Fruit fly (Drosophila melanogaster) whole organism, embryonic: Measurements from ENCODE around the gene bun.

Experiments used
- Abd-B ChIP-seq: fragments of 200-800 bp; sonication (Bioruptor generic); optimal IDR thresholded peaks from 2 replicates; lab custom pipeline; 2018; ENCODE audit warnings: missing biosample characterization, mild to moderate bottlenecking, missing genetic modification characterization, moderate library complexity
- Adf1 ChIP-seq: fragments of 200-800 bp; sonication (Bioruptor generic); IDR thresholded peaks from 2 replicates; pipeline ENCODE4 v1.3.6; 2022; ENCODE audit warnings: missing biosample characterization, missing genetic modification characterization
- Bgb ChIP-seq: fragments of 200-800 bp; sonication (Bioruptor generic); IDR thresholded peaks from 2 replicates; pipeline ENCODE4 v1.3.6; 2022; ENCODE audit warnings: missing biosample characterization, missing genetic modification characterization; ENCODE audit not compliant: partially characterized antibody
- CG10267 ChIP-seq: fragments of 200-800 bp; sonication (Bioruptor generic); optimal IDR thresholded peaks from 2 replicates; lab custom pipeline; 2018; ENCODE audit warnings: missing biosample characterization, mild to moderate bottlenecking, missing genetic modification characterization, moderate library complexity
- CG10654 ChIP-seq: fragments of 200-800 bp; sonication (Bioruptor generic); optimal IDR thresholded peaks from 2 replicates; lab custom pipeline; 2016; ENCODE audit warnings: missing biosample characterization, missing genetic modification characterization
- CG11504 ChIP-seq: fragments of 200-800 bp; sonication (Bioruptor generic); optimal IDR thresholded peaks from 3 replicates; lab custom pipeline; 2019; ENCODE audit warnings: missing biosample characterization, mild to moderate bottlenecking, missing genetic modification characterization, moderate library complexity
- CG11695 ChIP-seq: fragments of 200-800 bp; sonication (Bioruptor generic); IDR thresholded peaks from 3 replicates; pipeline ENCODE4 v1.3.6; 2022; ENCODE audit warnings: missing biosample characterization, missing genetic modification characterization
- CG1233 ChIP-seq: fragments of 200-800 bp; sonication (Bioruptor generic); optimal IDR thresholded peaks from 4 replicates; lab custom pipeline; 2018; ENCODE audit warnings: missing biosample characterization, mild to moderate bottlenecking, missing genetic modification characterization
- CG12391 ChIP-seq: fragments of 200-800 bp; sonication (Bioruptor generic); optimal IDR thresholded peaks from 3 replicates; lab custom pipeline; 2018; ENCODE audit warnings: missing biosample characterization, mild to moderate bottlenecking, missing genetic modification characterization, moderate library complexity
- CG12942 ChIP-seq: fragments of 200-800 bp; sonication (Bioruptor generic); optimal IDR thresholded peaks from 3 replicates; lab custom pipeline; 2016; ENCODE audit warnings: missing biosample characterization, missing genetic modification characterization
- CG15073 ChIP-seq: fragments of 200-800 bp; sonication (Bioruptor generic); optimal IDR thresholded peaks from 2 replicates; lab custom pipeline; 2016; ENCODE audit warnings: missing biosample characterization, missing genetic modification characterization
- CG17385 ChIP-seq: fragments of 200-800 bp; sonication (Bioruptor generic); optimal IDR thresholded peaks from 3 replicates; lab custom pipeline; 2018; ENCODE audit warnings: missing biosample characterization, mild to moderate bottlenecking, missing genetic modification characterization
- CG17829 ChIP-seq: fragments of 200-800 bp; optimal IDR thresholded peaks from 2 replicates; lab custom pipeline; 2019; ENCODE audit warnings: missing biosample characterization, mild to moderate bottlenecking, missing genetic modification characterization, moderate library complexity
- CG17912 ChIP-seq: fragments of 200-800 bp; sonication (Bioruptor generic); optimal IDR thresholded peaks from 2 replicates; lab custom pipeline; 2018; ENCODE audit warnings: missing biosample characterization, mild to moderate bottlenecking, missing genetic modification characterization
- CG18262 ChIP-seq: fragments of 200-800 bp; optimal IDR thresholded peaks from 3 replicates; lab custom pipeline; 2019; ENCODE audit warnings: missing biosample characterization, mild to moderate bottlenecking, missing genetic modification characterization, moderate library complexity
- CG2199 ChIP-seq: fragments of 200-800 bp; sonication (Bioruptor generic); IDR thresholded peaks from 3 replicates; pipeline ENCODE4 v1.3.6; 2022; ENCODE audit warnings: missing biosample characterization, missing genetic modification characterization
- CG31224 ChIP-seq: fragments of 200-800 bp; sonication (Bioruptor generic); IDR thresholded peaks from 2 replicates; pipeline ENCODE4 v1.3.6; 2022; ENCODE audit warnings: missing biosample characterization, missing genetic modification characterization
- CG3847 ChIP-seq: fragments of 200-800 bp; sonication (Bioruptor generic); IDR thresholded peaks from 2 replicates; pipeline ENCODE4 v1.3.6; 2022; ENCODE audit warnings: missing biosample characterization, missing genetic modification characterization
- CG4360 ChIP-seq: fragments of 200-800 bp; sonication (Bioruptor generic); IDR thresholded peaks from 2 replicates; pipeline ENCODE4 v1.3.6; 2022; ENCODE audit warnings: missing biosample characterization, missing genetic modification characterization
- CG43689 ChIP-seq: fragments of 200-800 bp; sonication (Bioruptor generic); IDR thresholded peaks from 2 replicates; pipeline ENCODE4 v1.3.6; 2022; ENCODE audit warnings: missing biosample characterization, missing genetic modification characterization
- CG4730 ChIP-seq: fragments of 200-800 bp; sonication (Bioruptor generic); IDR thresholded peaks from 2 replicates; pipeline ENCODE4 v1.3.6; 2022; ENCODE audit warnings: missing biosample characterization, missing genetic modification characterization
- CG7357 ChIP-seq: fragments of 200-800 bp; sonication (Bioruptor generic); IDR thresholded peaks from 3 replicates; pipeline ENCODE4 v1.3.6; 2022; ENCODE audit warnings: missing biosample characterization, missing genetic modification characterization
- CG8478 ChIP-seq: fragments of >200 bp; optimal IDR thresholded peaks from 2 replicates; lab custom pipeline; 2018
- Dad ChIP-seq: fragments of 200-800 bp; sonication (Bioruptor generic); optimal IDR thresholded peaks from 3 replicates; lab custom pipeline; 2016; ENCODE audit warnings: missing biosample characterization, missing genetic modification characterization
- Dll ChIP-seq: fragments of 200-800 bp; sonication (Bioruptor generic); IDR thresholded peaks from 4 replicates; pipeline ENCODE4 v1.3.6; 2022; ENCODE audit warnings: missing biosample characterization, missing genetic modification characterization; ENCODE audit not compliant: partially characterized antibody
- Drgx ChIP-seq: fragments of 200-800 bp; sonication (Bioruptor generic); IDR thresholded peaks from 2 replicates; pipeline ENCODE4 v1.3.6; 2022; ENCODE audit warnings: missing biosample characterization, missing genetic modification characterization
- GATAe ChIP-seq: fragments of 200-800 bp; sonication (Bioruptor generic); conservative IDR thresholded peaks from 2 replicates; pipeline ENCODE4 v1.3.6; 2022; ENCODE audit warnings: missing biosample characterization, missing genetic modification characterization
- HLH3B ChIP-seq: fragments of 200-800 bp; sonication (Bioruptor generic); IDR thresholded peaks from 2 replicates; pipeline ENCODE4 v1.3.6; 2022; ENCODE audit warnings: missing biosample characterization, missing genetic modification characterization
- HLHmδ ChIP-seq: fragments of 200-800 bp; sonication (Bioruptor generic); optimal IDR thresholded peaks from 2 replicates; lab custom pipeline; 2018; ENCODE audit warnings: missing biosample characterization, mild to moderate bottlenecking, missing genetic modification characterization, moderate library complexity
- MESR4 ChIP-seq: fragments of 200-800 bp; sonication (Bioruptor generic); optimal IDR thresholded peaks from 2 replicates; lab custom pipeline; 2018; ENCODE audit warnings: missing biosample characterization, mild to moderate bottlenecking, missing genetic modification characterization, moderate library complexity
- Six4 ChIP-seq: fragments of 200-800 bp; sonication (Bioruptor generic); optimal IDR thresholded peaks from 2 replicates; lab custom pipeline; 2016; ENCODE audit warnings: missing biosample characterization, missing genetic modification characterization
- Stat92E ChIP-seq, 3 experiments: fragments of >200 bp in 2 of 3; fragments of 200-800 bp in 1 of 3; sonication (Bioruptor generic) in 1 of 3; optimal IDR thresholded peaks; 2 replicates each; lab custom pipeline; 2017 to 2019; ENCODE audit warnings: missing biosample characterization in 3 of 3, missing genetic modification characterization in 3 of 3, mild to moderate bottlenecking in 1 of 3, moderate library complexity in 1 of 3
- btn ChIP-seq: fragments of 200-800 bp; sonication (Bioruptor generic); optimal IDR thresholded peaks from 2 replicates; lab custom pipeline; 2016; ENCODE audit warnings: missing biosample characterization, missing genetic modification characterization
- crol ChIP-seq: fragments of 200-800 bp; sonication (Bioruptor generic); IDR thresholded peaks from 2 replicates; pipeline ENCODE4 v1.3.6; 2022; ENCODE audit warnings: missing biosample characterization, missing genetic modification characterization
- dimm ChIP-seq: fragments of 200-800 bp; sonication (Bioruptor generic); IDR thresholded peaks from 2 replicates; pipeline ENCODE4 v1.3.6; 2022; ENCODE audit warnings: missing biosample characterization, missing genetic modification characterization
- eve ChIP-seq, 2 experiments: fragments of >200 bp; optimal IDR thresholded peaks; 2 replicates each; lab custom pipeline; 2017; ENCODE audit warnings: missing biosample characterization in 2 of 2, missing genetic modification characterization in 2 of 2
- lbe ChIP-seq: fragments of 200-800 bp; sonication (Bioruptor generic); optimal IDR thresholded peaks from 2 replicates; lab custom pipeline; 2016; ENCODE audit warnings: missing biosample characterization, mild to moderate bottlenecking, missing genetic modification characterization
- lola ChIP-seq, 3 experiments: fragments of >200 bp in 2 of 3; fragments of 200-800 bp in 1 of 3; sonication (Bioruptor generic) in 1 of 3; optimal IDR thresholded peaks; 2 replicates each; lab custom pipeline; 2017 to 2019; ENCODE audit warnings: missing biosample characterization in 3 of 3, missing genetic modification characterization in 3 of 3, mild to moderate bottlenecking in 1 of 3, moderate library complexity in 1 of 3
- prd ChIP-seq, 3 experiments: fragments of >200 bp in 2 of 3; fragments of 200-800 bp in 1 of 3; sonication (Bioruptor generic) in 1 of 3; optimal IDR thresholded peaks in 2 of 3; IDR thresholded peaks in 1 of 3; 2 replicates in 2 of 3; 3 replicates in 1 of 3; pipeline versions ENCODE4 v1.3.6 to Lab custom; 2017 to 2022; ENCODE audit warnings: missing biosample characterization in 1 of 3, missing genetic modification characterization in 1 of 3
- ranshi ChIP-seq: fragments of 200-800 bp; sonication (Bioruptor generic); IDR thresholded peaks from 2 replicates; pipeline ENCODE4 v1.3.6; 2022; ENCODE audit warnings: missing biosample characterization, missing genetic modification characterization
- repo ChIP-seq: fragments of 200-800 bp; sonication (Bioruptor generic); optimal IDR thresholded peaks from 2 replicates; lab custom pipeline; 2016; ENCODE audit warnings: missing biosample characterization, missing genetic modification characterization
- sisA ChIP-seq: fragments of 200-800 bp; sonication (Bioruptor generic); IDR thresholded peaks from 2 replicates; pipeline ENCODE4 v1.3.6; 2022; ENCODE audit warnings: missing biosample characterization, missing genetic modification characterization
- so ChIP-seq: fragments of 200-800 bp; sonication (Bioruptor generic); IDR thresholded peaks from 3 replicates; pipeline ENCODE4 v1.3.6; 2022; ENCODE audit warnings: missing biosample characterization, missing genetic modification characterization
- sr ChIP-seq: fragments of 200-800 bp; sonication (Bioruptor generic); IDR thresholded peaks from 3 replicates; pipeline ENCODE4 v1.3.6; 2022; ENCODE audit warnings: missing biosample characterization, missing genetic modification characterization
- tgo ChIP-seq: fragments of 200-800 bp; sonication (Bioruptor generic); IDR thresholded peaks from 3 replicates; pipeline ENCODE4 v1.3.6; 2022; ENCODE audit warnings: missing biosample characterization, missing genetic modification characterization
- unc-4 ChIP-seq: fragments of 200-800 bp; sonication (Bioruptor generic); IDR thresholded peaks from 2 replicates; pipeline ENCODE4 v1.3.6; 2022; ENCODE audit warnings: missing biosample characterization, missing genetic modification characterization; ENCODE audit not compliant: partially characterized antibody
- vnd ChIP-seq: fragments of 200-800 bp; sonication (Bioruptor generic); IDR thresholded peaks from 3 replicates; pipeline ENCODE4 v1.3.6; 2022; ENCODE audit warnings: missing biosample characterization, missing genetic modification characterization; ENCODE audit not compliant: partially characterized antibody

Gene bun

dm6 chr2L:12497283-12498265 lies 48.8 kb downstream of the bun start, which contains the start of gene t-cup (continued):
- TF ChIP-seq btn (peak; percentile 29), sr (GFP tag; lab: Robert Waterston, UW) (no peak), Dad (GFP tag; lab: Kevin White, UChicago) (peak; percentile 49), CG12391 (tag; lab: Kevin White, UChicago) (peak; percentile 49), CG11695 (GFP tag; lab: Robert Waterston, UW) (peak; percentile 69), prd (optimal IDR thresholded peaks at IDR 0.05; lab: Kevin White, UChicago) (no peak), prd (GFP tag; IDR thresholded peaks at IDR 0.05; lab: Robert Waterston, UW) (0 out of 3 replicates have a peak, but pooled peaks have one; percentile 9), CG8478 (lab: Kevin White, UChicago) (no peak), CG31224 (peak; percentile 100), GATAe (peak; percentile 98), Stat92E (GFP tag; optimal IDR thresholded peaks at IDR 0.05; lab: Kevin White, UChicago) (no peak), MESR4 (GFP tag; lab: Kevin White, UChicago) (peak; percentile 10), CG4730 (no peak), lbe (GFP tag; lab: Kevin White, UChicago) (peak; percentile 93), CG2199 (GFP tag; lab: Robert Waterston, UW) (no peak), CG10654 (GFP tag; lab: Kevin White, UChicago) (peak; percentile 57), eve (GFP tag; optimal IDR thresholded peaks at IDR 0.05; lab: Kevin White, UChicago) (peak in 1 of 2 experiments; percentile 33), dimm (GFP tag; lab: Robert Waterston, UW) (no peak), repo (GFP tag; lab: Kevin White, UChicago) (peak; percentile 20), CG11504 (peak; percentile 57), lola (GFP tag; optimal IDR thresholded peaks at IDR 0.05; lab: Kevin White, UChicago) (peak in 1 of 3 experiments; percentile 18), CG17912 (peak; percentile 90), CG43689 (GFP tag; lab: Robert Waterston, UW) (no peak), HLHmδ (GFP tag; lab: Kevin White, UChicago) (peak; percentile 67), unc-4 (GFP tag; lab: Robert Waterston, UW) (no peak), Drgx (no peak), CG12942 (GFP tag; lab: Kevin White, UChicago) (peak; percentile 43), CG1233 (GFP tag; lab: Kevin White, UChicago) (peak; percentile 88), Adf1 (peak; percentile 66), CG18262 (peak; percentile 57), sisA (GFP tag; lab: Robert Waterston, UW) (no peak), tgo (GFP tag; lab: Robert Waterston, UW) (no peak), CG10267 (tag; lab: Kevin White, UChicago) (peak; percentile 11), CG7357 (no peak), Bgb (GFP tag; lab: Robert Waterston, UW) (peak; percentile 19; the same call in 1 of the 2 replicates), vnd (no peak), so (GFP tag; lab: Robert Waterston, UW) (peak; percentile 74; the same call in 2 of the 3 replicates), CG17385 (GFP tag; lab: Kevin White, UChicago) (peak; percentile 80), ranshi (GFP tag; lab: Robert Waterston, UW) (peak; percentile 66; the same call in 1 of the 2 replicates), crol (GFP tag; lab: Robert Waterston, UW) (no peak), Abd-B (GFP tag; lab: Kevin White, UChicago) (no peak), CG15073 (no peak), Dll (GFP tag; lab: Robert Waterston, UW) (no peak), CG4360 (GFP tag; lab: Robert Waterston, UW) (peak; percentile 24; the same call in 1 of the 2 replicates), HLH3B (GFP tag; lab: Robert Waterston, UW) (peak; percentile 50; the same call in 1 of the 2 replicates), CG3847 (GFP tag; lab: Robert Waterston, UW) (0 out of 2 replicates have a peak, but pooled peaks have one; percentile 29), Six4 (GFP tag; lab: Kevin White, UChicago) (no peak), CG17829 (peak; percentile 19)
